Fruit fly (Drosophila melanogaster) whole organism, embryonic: ENCODE measurements around the gene CG10587.

ENCODE experiments used
- Asciz ChIP-seq: fragments of 200-800 bp; sonication (Bioruptor generic); optimal IDR thresholded peaks from 2 replicates; lab custom pipeline; 2017; ENCODE audit warnings: missing biosample characterization, mild to moderate bottlenecking, missing genetic modification characterization, missing genetic modification reagents
- Atf6 ChIP-seq: fragments of 200-800 bp; sonication (Bioruptor generic); IDR thresholded peaks from 2 replicates; pipeline ENCODE4 v1.3.6; 2022; ENCODE audit warnings: missing biosample characterization, missing genetic modification characterization
- Blimp-1 ChIP-seq: fragments of 200-800 bp; sonication (Bioruptor generic); optimal IDR thresholded peaks from 3 replicates; lab custom pipeline; 2018; ENCODE audit warnings: missing biosample characterization, missing genetic modification characterization, mild to moderate bottlenecking, moderate library complexity, missing genetic modification reagents
- CG11093 ChIP-seq: fragments of 200-800 bp; sonication (Bioruptor generic); IDR thresholded peaks from 3 replicates; pipeline ENCODE4 v1.3.6; 2022; ENCODE audit warnings: missing biosample characterization, missing genetic modification characterization
- CG11398 ChIP-seq: fragments of 200-800 bp; sonication (Bioruptor generic); optimal IDR thresholded peaks from 2 replicates; lab custom pipeline; 2016; ENCODE audit warnings: missing biosample characterization, missing genetic modification characterization
- CG14710 ChIP-seq: fragments of 200-800 bp; sonication (Bioruptor generic); optimal IDR thresholded peaks from 3 replicates; lab custom pipeline; 2019; ENCODE audit warnings: missing biosample characterization, mild to moderate bottlenecking, missing genetic modification characterization, moderate library complexity
- CG15073 ChIP-seq: fragments of 200-800 bp; sonication (Bioruptor generic); optimal IDR thresholded peaks from 2 replicates; lab custom pipeline; 2016; ENCODE audit warnings: missing biosample characterization, missing genetic modification characterization
- CG1603 ChIP-seq: fragments of 200-800 bp; sonication (Bioruptor generic); optimal IDR thresholded peaks from 2 replicates; lab custom pipeline; 2019; ENCODE audit warnings: missing biosample characterization, mild to moderate bottlenecking, missing genetic modification characterization, moderate library complexity
- CG1647 ChIP-seq: fragments of 200-800 bp; sonication (Bioruptor generic); optimal IDR thresholded peaks from 3 replicates; lab custom pipeline; 2016; ENCODE audit warnings: missing biosample characterization, missing genetic modification characterization
- CG17829 ChIP-seq: fragments of 200-800 bp; optimal IDR thresholded peaks from 2 replicates; lab custom pipeline; 2019; ENCODE audit warnings: missing biosample characterization, mild to moderate bottlenecking, missing genetic modification characterization, moderate library complexity
- CG18599 ChIP-seq: fragments of 200-800 bp; sonication (Bioruptor generic); optimal IDR thresholded peaks from 3 replicates; lab custom pipeline; 2017; ENCODE audit warnings: missing biosample characterization, missing genetic modification characterization, mild to moderate bottlenecking, moderate library complexity, missing genetic modification reagents
- CG2202 ChIP-seq: fragments of 200-800 bp; sonication (Bioruptor generic); optimal IDR thresholded peaks from 2 replicates; lab custom pipeline; 2018; ENCODE audit warnings: missing biosample characterization, mild to moderate bottlenecking, missing genetic modification characterization
- CG4360 ChIP-seq: fragments of 200-800 bp; sonication (Bioruptor generic); IDR thresholded peaks from 2 replicates; pipeline ENCODE4 v1.3.6; 2022; ENCODE audit warnings: missing biosample characterization, missing genetic modification characterization
- CG8944 ChIP-seq: fragments of 200-800 bp; sonication (Bioruptor generic); optimal IDR thresholded peaks from 3 replicates; lab custom pipeline; 2016; ENCODE audit warnings: missing biosample characterization, missing genetic modification characterization
- CG9727 ChIP-seq: fragments of 200-800 bp; sonication (Bioruptor generic); optimal IDR thresholded peaks from 3 replicates; lab custom pipeline; 2017; ENCODE audit warnings: missing biosample characterization, mild to moderate bottlenecking, missing genetic modification characterization
- Camta ChIP-seq: fragments of 200-800 bp; sonication (Bioruptor generic); optimal IDR thresholded peaks from 2 replicates; lab custom pipeline; 2016; ENCODE audit warnings: missing biosample characterization, missing genetic modification characterization
- CrebB ChIP-seq: fragments of 200-800 bp; sonication (Bioruptor generic); optimal IDR thresholded peaks from 3 replicates; lab custom pipeline; 2018; ENCODE audit warnings: missing biosample characterization, mild to moderate bottlenecking, missing genetic modification characterization
- D19B ChIP-seq: fragments of 200-800 bp; sonication (Bioruptor generic); optimal IDR thresholded peaks from 2 replicates; lab custom pipeline; 2017; ENCODE audit warnings: missing biosample characterization, mild to moderate bottlenecking, missing genetic modification characterization
- Ets65A ChIP-seq: fragments of 200-800 bp; sonication (Bioruptor generic); peaks from one replicate; lab custom pipeline; 2016; ENCODE audit warnings: missing biosample characterization, missing genetic modification characterization
- Side ChIP-seq: fragments of 200-800 bp; sonication (Bioruptor generic); optimal IDR thresholded peaks from 2 replicates; lab custom pipeline; 2016; ENCODE audit warnings: missing biosample characterization, missing genetic modification characterization
- Sry-δ ChIP-seq: fragments of 200-800 bp; sonication (Bioruptor generic); optimal IDR thresholded peaks from 2 replicates; lab custom pipeline; 2016; ENCODE audit warnings: missing biosample characterization, missing genetic modification characterization
- bbx ChIP-seq: fragments of 200-800 bp; sonication (Bioruptor generic); IDR thresholded peaks from 2 replicates; pipeline ENCODE4 v1.3.6; 2022; ENCODE audit warnings: missing biosample characterization, missing genetic modification characterization; ENCODE audit not compliant: partially characterized antibody
- bsh ChIP-seq, 2 experiments: fragments of 200-800 bp; sonication (Bioruptor generic); optimal IDR thresholded peaks; 2 replicates each; lab custom pipeline; 2017 to 2018; ENCODE audit warnings: mild to moderate bottlenecking in 2 of 2, missing biosample characterization in 2 of 2, missing genetic modification characterization in 2 of 2, moderate library complexity in 1 of 2
- cg ChIP-seq: fragments of 200-800 bp; sonication (Bioruptor generic); optimal IDR thresholded peaks from 3 replicates; lab custom pipeline; 2019; ENCODE audit warnings: missing biosample characterization, mild to moderate bottlenecking, missing genetic modification characterization, moderate library complexity
- chn ChIP-seq: fragments of 200-800 bp; sonication (Bioruptor generic); optimal IDR thresholded peaks from 2 replicates; lab custom pipeline; 2016; ENCODE audit warnings: missing biosample characterization, missing genetic modification characterization
- da ChIP-seq: fragments of 200-800 bp; sonication (Bioruptor generic); optimal IDR thresholded peaks from 2 replicates; lab custom pipeline; 2016; ENCODE audit warnings: missing biosample characterization, missing genetic modification characterization
- dmrt11E ChIP-seq: fragments of 200-800 bp; sonication (Bioruptor generic); optimal IDR thresholded peaks from 3 replicates; lab custom pipeline; 2018; ENCODE audit warnings: missing biosample characterization, mild to moderate bottlenecking, missing genetic modification characterization, moderate library complexity
- eve ChIP-seq, 2 experiments: fragments of >200 bp; optimal IDR thresholded peaks; 2 replicates each; lab custom pipeline; 2017; ENCODE audit warnings: missing biosample characterization in 2 of 2, missing genetic modification characterization in 2 of 2
- fru ChIP-seq: fragments of >200 bp; optimal IDR thresholded peaks from 2 replicates; lab custom pipeline; 2017
- gem ChIP-seq: fragments of 200-800 bp; sonication (Bioruptor generic); optimal IDR thresholded peaks from 2 replicates; lab custom pipeline; 2019; ENCODE audit warnings: missing biosample characterization, mild to moderate bottlenecking, missing genetic modification characterization, moderate library complexity
- gfzf ChIP-seq: fragments of 200-800 bp; sonication (Bioruptor generic); optimal IDR thresholded peaks from 2 replicates; lab custom pipeline; 2016; ENCODE audit warnings: missing biosample characterization, mild to moderate bottlenecking, missing genetic modification characterization, moderate library complexity
- grn ChIP-seq: fragments of 200-800 bp; sonication (Bioruptor generic); optimal IDR thresholded peaks from 3 replicates; lab custom pipeline; 2017; ENCODE audit warnings: missing biosample characterization, missing genetic modification characterization
- lola ChIP-seq, 3 experiments: fragments of >200 bp in 2 of 3; fragments of 200-800 bp in 1 of 3; sonication (Bioruptor generic) in 1 of 3; optimal IDR thresholded peaks; 2 replicates each; lab custom pipeline; 2017 to 2019; ENCODE audit warnings: missing biosample characterization in 3 of 3, missing genetic modification characterization in 3 of 3, mild to moderate bottlenecking in 1 of 3, moderate library complexity in 1 of 3
- sc ChIP-seq, 3 experiments: fragments of >200 bp in 2 of 3; fragments of 200-800 bp in 1 of 3; sonication (Bioruptor generic) in 1 of 3; optimal IDR thresholded peaks; 2 replicates in 2 of 3; 3 replicates in 1 of 3; lab custom pipeline; 2017; ENCODE audit warnings: mild to moderate bottlenecking in 1 of 3, missing biosample characterization in 1 of 3, missing genetic modification characterization in 1 of 3, missing genetic modification reagents in 1 of 3
- sens ChIP-seq: fragments of 200-800 bp; sonication (Bioruptor generic); peaks from one replicate; lab custom pipeline; 2016; ENCODE audit warnings: missing biosample characterization, missing genetic modification characterization
- wor ChIP-seq: fragments of 200-800 bp; sonication (Bioruptor generic); IDR thresholded peaks from 2 replicates; pipeline ENCODE4 v1.3.6; 2022; ENCODE audit warnings: missing biosample characterization, missing genetic modification characterization
- zen ChIP-seq: fragments of 200-800 bp; sonication (Bioruptor generic); optimal IDR thresholded peaks from 3 replicates; lab custom pipeline; 2018; ENCODE audit warnings: missing biosample characterization, mild to moderate bottlenecking, missing genetic modification characterization, moderate library complexity

The CG10587 gene

dm6 chr3L:20918945-20919344 is 43.4 kb downstream of the CG10587 start (continued):
- no peak for TF ChIP-seq wor (GFP tag; lab: Robert Waterston, UW)
- no peak for TF ChIP-seq cg (GFP tag; lab: Kevin White, UChicago)
- peak; percentile 68 for TF ChIP-seq CG9727
- TF ChIP-seq lola (GFP tag; optimal IDR thresholded peaks at IDR 0.05; lab: Kevin White, UChicago), result peak in 1 of 3 experiments; percentile 58
- no peak for TF ChIP-seq CG11398
- TF ChIP-seq Blimp-1 (GFP tag; lab: Kevin White, UChicago), result peak; percentile 4
- no peak for TF ChIP-seq bbx (GFP tag; lab: Robert Waterston, UW)
- no peak for TF ChIP-seq da
- no peak for TF ChIP-seq Sry-δ (GFP tag; lab: Kevin White, UChicago)

- TF ChIP-seq Ets65A (GFP tag; lab: Kevin White, UChicago) (peak; percentile 38), gfzf (GFP tag; lab: Kevin White, UChicago) (no peak), CG8944 (GFP tag; lab: Kevin White, UChicago) (no peak), chn (GFP tag; lab: Kevin White, UChicago) (no peak), CG15073 (no peak), grn (GFP tag; lab: Kevin White, UChicago) (no peak), CG2202 (no peak)
Measured at dm6 chr3L:20917025-20917691, 45.2 kb downstream of the CG10587 start.

- no peak for TF ChIP-seq CG11093 (GFP tag; lab: Robert Waterston, UW)
- peak; percentile 13 for TF ChIP-seq gem (tag; lab: Kevin White, UChicago)
- peak; percentile 48 for TF ChIP-seq Asciz
- TF ChIP-seq CG17829 (tag; lab: Kevin White, UChicago), result no peak
- peak; percentile 65 for TF ChIP-seq sens (GFP tag; lab: Kevin White, UChicago)
- TF ChIP-seq dmrt11E (tag; lab: Kevin White, UChicago), result peak; percentile 55
- TF ChIP-seq CG1647 (GFP tag; lab: Kevin White, UChicago), result no peak
- no peak for TF ChIP-seq zen (tag; lab: Kevin White, UChicago)
- TF ChIP-seq CrebB (tag; lab: Kevin White, UChicago), result no peak
- TF ChIP-seq CG1603 (tag; lab: Kevin White, UChicago), result peak; percentile 31
- TF ChIP-seq CG4360 (GFP tag; lab: Robert Waterston, UW), result no peak
- no peak for TF ChIP-seq Side (GFP tag; lab: Kevin White, UChicago)
- TF ChIP-seq Atf6 (GFP tag; lab: Robert Waterston, UW), result no peak
- no peak for TF ChIP-seq D19B
- TF ChIP-seq CG18599, result no peak
- peak; percentile 34 for TF ChIP-seq CG2202
- TF ChIP-seq fru (lab: Kevin White, UChicago), result no peak
- peak in 1 of 2 experiments; percentile 72 for TF ChIP-seq bsh (GFP tag; optimal IDR thresholded peaks at IDR 0.05; lab: Kevin White, UChicago)
- TF ChIP-seq Camta, result no peak
- TF ChIP-seq CG14710, result peak; percentile 18
- no peak for TF ChIP-seq eve (GFP tag; optimal IDR thresholded peaks at IDR 0.05; lab: Kevin White, UChicago)
- TF ChIP-seq sc (optimal IDR thresholded peaks at IDR 0.05; lab: Kevin White, UChicago), result no peak
- TF ChIP-seq sc (GFP tag; optimal IDR thresholded peaks at IDR 0.05; lab: Kevin White, UChicago), result peak; percentile 35
Measured at dm6 chr3L:20915111-20915510, 47.2 kb downstream of the CG10587 start.
